Fruit fly (Drosophila melanogaster): ENCODE results near the gene CG9399.
A peak's percentile ranks its signal among the peaks of the same experiment; 100 is the strongest.

DNA sequence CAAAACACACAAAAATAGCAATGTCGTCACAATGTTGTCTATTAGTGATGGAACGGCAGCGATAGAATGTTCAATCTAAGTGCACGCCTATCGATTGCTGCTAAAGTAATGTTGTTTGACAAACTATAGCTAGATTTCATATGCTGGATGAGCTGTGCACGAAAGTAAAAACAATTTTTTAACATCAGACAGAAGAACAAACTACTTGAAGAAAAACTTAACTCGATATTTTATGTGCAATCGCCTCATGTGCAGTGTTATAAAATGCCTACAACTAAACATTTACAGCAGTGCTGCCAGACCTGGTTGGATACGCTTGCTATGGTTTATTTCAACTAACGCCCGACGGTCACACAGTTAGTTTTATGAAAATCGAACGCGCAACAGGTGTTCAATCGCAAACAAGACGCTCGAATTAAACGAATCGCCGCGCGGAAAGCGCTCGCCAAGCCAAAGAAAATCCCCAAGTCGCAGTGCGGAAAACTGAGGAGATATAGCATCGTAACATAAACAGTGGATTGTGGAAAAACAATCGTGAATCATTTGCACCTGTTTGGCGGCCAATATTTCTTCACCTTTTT lies 17.0 kb upstream of the CG9399 start, which contains the start of the genes bocks and CG8312:
- TF ChIP-seq CG32532 (GFP tag; IDR thresholded peaks at IDR 0.05): no peak
- TF ChIP-seq Dad (GFP tag; optimal IDR thresholded peaks at IDR 0.05): peak; percentile 59
- TF ChIP-seq ems (GFP tag; optimal IDR thresholded peaks at IDR 0.05): peak; percentile 65
- no peak for TF ChIP-seq salm (tag; optimal IDR thresholded peaks at IDR 0.05)
- no peak for TF ChIP-seq luna (GFP tag; optimal IDR thresholded peaks at IDR 0.05)
- TF ChIP-seq Max (GFP tag; optimal IDR thresholded peaks at IDR 0.05): peak; percentile 76
- no peak for TF ChIP-seq tio (GFP tag; optimal IDR thresholded peaks at IDR 0.05)
- TF ChIP-seq CG13424 (tag; optimal IDR thresholded peaks at IDR 0.05): peak; percentile 40
- no peak for TF ChIP-seq CG5953 (GFP tag; IDR thresholded peaks at IDR 0.05)
- TF ChIP-seq vnd (GFP tag; IDR thresholded peaks at IDR 0.05; ENCODE audit: partially characterized antibody): no peak
- no peak for TF ChIP-seq CG10565 (GFP tag; optimal IDR thresholded peaks at IDR 0.05)
- TF ChIP-seq Hr3 (GFP tag; optimal IDR thresholded peaks at IDR 0.05): no peak

Data from whole organism, embryonic.